Fruit fly (Drosophila melanogaster) Kc167 (cell line): Measurements from ENCODE around the gene comm.

Experiments used
- Myc ChIP-seq: fragments of >200 bp; optimal IDR thresholded peaks from 2 replicates; lab custom pipeline; 2017; ENCODE audit warnings: missing external identifiers
- Sin3A ChIP-seq: fragments of >200 bp; optimal IDR thresholded peaks from 2 replicates; lab custom pipeline; 2018; ENCODE audit warnings: missing external identifiers
- h ChIP-seq: fragments of >200 bp; optimal IDR thresholded peaks from 3 replicates; lab custom pipeline; 2018; ENCODE audit warnings: missing external identifiers
- insv ChIP-seq: fragments of >200 bp; optimal IDR thresholded peaks from 3 replicates; lab custom pipeline; 2018; ENCODE audit warnings: missing external identifiers
- psq ChIP-seq: fragments of >200 bp; optimal IDR thresholded peaks from 2 replicates; lab custom pipeline; 2017; ENCODE audit warnings: missing external identifiers
- ttk ChIP-seq: sonication (Bioruptor generic); optimal IDR thresholded peaks from 2 replicates; lab custom pipeline; 2017; ENCODE audit warnings: missing external identifiers

comm gene

dm6 chr3L:15757851-15758250 lies 29.6 kb upstream of the comm start:
- no peak for TF ChIP-seq Myc (lab: Kevin White, UChicago)
- TF ChIP-seq ttk (lab: Kevin White, UChicago), result no peak
- no peak for TF ChIP-seq psq
- TF ChIP-seq h (lab: Kevin White, UChicago), result no peak
- no peak for TF ChIP-seq insv (lab: Kevin White, UChicago)
- no peak for TF ChIP-seq Sin3A (lab: Kevin White, UChicago)

DNA sequence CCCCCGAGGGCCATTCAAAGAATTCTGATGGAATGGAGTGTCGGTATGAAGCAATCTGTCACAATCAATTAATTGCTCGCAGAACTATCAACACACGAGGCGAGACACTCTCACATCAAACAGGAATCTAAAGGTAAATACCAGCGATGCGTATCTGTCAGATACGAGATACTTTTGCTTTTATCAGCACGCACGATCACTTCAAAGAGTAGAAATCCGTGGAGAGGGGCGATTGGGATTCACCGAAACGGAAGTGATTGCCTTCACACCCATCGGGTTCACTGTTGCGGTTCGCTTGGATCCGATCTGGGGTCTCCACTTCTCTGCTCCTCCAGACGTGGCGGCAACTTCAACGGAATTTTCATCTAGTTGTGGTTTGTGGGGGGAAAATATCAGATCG lies 26.9 kb upstream of the comm start:
- no peak for TF ChIP-seq Sin3A (lab: Kevin White, UChicago)
- TF ChIP-seq h (lab: Kevin White, UChicago), result no peak
- TF ChIP-seq insv (lab: Kevin White, UChicago), result no peak
- TF ChIP-seq Myc (lab: Kevin White, UChicago), result no peak
- TF ChIP-seq ttk (lab: Kevin White, UChicago), result no peak
- TF ChIP-seq psq, result no peak

DNA sequence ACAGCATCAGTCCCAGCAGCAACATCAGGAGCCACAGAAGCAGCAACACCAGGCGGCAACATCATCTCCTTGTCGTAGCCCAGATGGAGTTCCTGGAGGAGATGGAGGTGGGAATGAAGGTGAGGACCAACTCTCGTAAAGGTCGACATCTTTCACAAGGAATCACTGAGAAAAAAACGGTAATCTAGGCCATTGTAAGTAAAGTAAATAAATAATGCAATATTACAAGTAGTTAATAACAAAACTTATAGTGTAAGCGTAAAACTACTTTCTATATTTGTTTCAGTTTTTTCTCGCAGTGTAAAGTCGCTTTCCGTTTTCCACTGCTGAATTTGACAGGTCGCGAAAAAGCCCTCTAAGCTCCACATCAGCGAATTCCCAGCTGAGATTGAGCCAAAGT lies 24.6 kb upstream of the comm start:
- TF ChIP-seq psq (no peak), insv (lab: Kevin White, UChicago) (no peak), Myc (lab: Kevin White, UChicago) (no peak), ttk (lab: Kevin White, UChicago) (no peak), h (lab: Kevin White, UChicago) (no peak), Sin3A (lab: Kevin White, UChicago) (no peak)

DNA sequence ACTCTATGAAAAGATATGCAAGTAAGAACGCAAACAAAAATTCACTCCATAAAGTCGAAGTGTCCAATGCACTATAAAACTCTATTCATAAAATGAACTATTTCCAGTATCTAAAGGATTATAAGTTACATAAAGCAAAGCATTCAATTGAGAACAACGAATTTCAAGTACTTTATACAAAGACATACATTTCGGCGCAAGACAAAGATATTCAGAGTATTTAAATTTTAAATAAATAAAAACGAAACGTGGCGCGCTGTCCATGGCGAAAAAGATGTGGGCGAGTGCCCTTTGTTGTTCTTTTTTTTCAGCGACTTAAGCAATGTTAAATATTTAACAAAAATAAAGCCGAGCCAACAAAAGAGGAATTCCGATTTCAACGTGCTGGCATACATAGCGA lies 21.0 kb upstream of the comm start:
- TF ChIP-seq Myc (lab: Kevin White, UChicago), result no peak
- no peak for TF ChIP-seq ttk (lab: Kevin White, UChicago)
- TF ChIP-seq Sin3A (lab: Kevin White, UChicago), result no peak
- TF ChIP-seq h (lab: Kevin White, UChicago), result no peak
- TF ChIP-seq psq, result no peak
- TF ChIP-seq insv (lab: Kevin White, UChicago), result no peak

DNA sequence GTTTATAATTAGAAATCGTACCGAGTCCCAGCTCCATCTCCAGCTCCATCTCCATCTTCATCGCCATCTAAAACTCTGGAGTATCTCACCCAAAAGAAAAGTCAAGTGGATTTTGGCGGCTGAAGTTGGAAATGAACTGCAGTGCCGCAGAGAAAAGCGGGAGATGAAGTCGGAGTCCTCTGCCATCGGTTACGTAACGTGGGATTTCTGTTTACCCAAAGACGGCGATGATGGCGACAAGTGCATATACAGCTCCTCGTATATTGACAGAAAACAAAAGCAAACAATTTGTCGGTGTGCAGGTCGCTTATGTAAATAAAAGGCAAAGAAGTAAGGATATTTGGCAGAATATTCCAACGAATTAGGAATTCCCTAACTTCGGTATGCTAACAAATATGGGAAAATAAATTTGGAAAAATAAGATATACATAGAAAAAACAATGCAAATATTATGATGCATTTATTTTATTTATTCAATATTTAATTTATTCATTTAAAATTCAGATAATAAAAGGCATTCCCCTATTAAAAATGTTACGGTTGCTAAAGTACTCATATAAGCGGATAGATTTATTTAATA lies 20.2 kb upstream of the comm start:
- TF ChIP-seq insv (lab: Kevin White, UChicago) (no peak), Sin3A (lab: Kevin White, UChicago) (no peak), ttk (lab: Kevin White, UChicago) (no peak), psq (no peak), Myc (lab: Kevin White, UChicago) (no peak), h (lab: Kevin White, UChicago) (no peak)

- TF ChIP-seq psq (no peak), ttk (lab: Kevin White, UChicago) (no peak), Sin3A (lab: Kevin White, UChicago) (no peak), insv (lab: Kevin White, UChicago) (no peak), h (lab: Kevin White, UChicago) (no peak), Myc (lab: Kevin White, UChicago) (no peak)
Measured at dm6 chr3L:15746250-15746649, 18.0 kb upstream of the comm start.

DNA sequence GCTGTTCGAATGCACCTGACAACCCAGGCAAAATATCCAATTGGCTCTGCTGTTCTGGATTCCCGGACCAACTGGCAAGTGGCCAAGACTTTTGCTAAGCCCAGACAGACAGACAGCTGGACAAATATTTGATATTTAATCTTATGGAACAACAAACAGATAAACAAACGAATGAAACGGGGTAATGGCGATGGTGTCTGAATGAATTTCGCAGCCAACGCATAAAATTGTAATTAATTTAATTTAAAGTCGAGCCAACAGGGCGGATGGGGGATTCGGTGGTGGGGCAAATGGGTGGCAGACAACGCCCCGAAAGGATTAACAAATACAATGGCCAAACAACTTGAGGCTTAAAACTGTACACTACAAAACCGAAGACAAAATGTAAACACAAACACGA lies 13.6 kb upstream of the comm start:
- no peak for TF ChIP-seq psq
- no peak for TF ChIP-seq h (lab: Kevin White, UChicago)
- TF ChIP-seq Sin3A (lab: Kevin White, UChicago), result no peak

dm6 chr3L:15740708-15741280 lies 12.6 kb upstream of the comm start:
- TF ChIP-seq psq (no peak), h (lab: Kevin White, UChicago) (no peak), Sin3A (lab: Kevin White, UChicago) (no peak), Myc (lab: Kevin White, UChicago) (no peak)

dm6 chr3L:15731832-15732506 lies 3.7 kb upstream of the comm start:
- TF ChIP-seq ttk (lab: Kevin White, UChicago) (no peak), psq (no peak), Sin3A (lab: Kevin White, UChicago) (no peak), insv (lab: Kevin White, UChicago) (no peak), h (lab: Kevin White, UChicago) (no peak)

DNA sequence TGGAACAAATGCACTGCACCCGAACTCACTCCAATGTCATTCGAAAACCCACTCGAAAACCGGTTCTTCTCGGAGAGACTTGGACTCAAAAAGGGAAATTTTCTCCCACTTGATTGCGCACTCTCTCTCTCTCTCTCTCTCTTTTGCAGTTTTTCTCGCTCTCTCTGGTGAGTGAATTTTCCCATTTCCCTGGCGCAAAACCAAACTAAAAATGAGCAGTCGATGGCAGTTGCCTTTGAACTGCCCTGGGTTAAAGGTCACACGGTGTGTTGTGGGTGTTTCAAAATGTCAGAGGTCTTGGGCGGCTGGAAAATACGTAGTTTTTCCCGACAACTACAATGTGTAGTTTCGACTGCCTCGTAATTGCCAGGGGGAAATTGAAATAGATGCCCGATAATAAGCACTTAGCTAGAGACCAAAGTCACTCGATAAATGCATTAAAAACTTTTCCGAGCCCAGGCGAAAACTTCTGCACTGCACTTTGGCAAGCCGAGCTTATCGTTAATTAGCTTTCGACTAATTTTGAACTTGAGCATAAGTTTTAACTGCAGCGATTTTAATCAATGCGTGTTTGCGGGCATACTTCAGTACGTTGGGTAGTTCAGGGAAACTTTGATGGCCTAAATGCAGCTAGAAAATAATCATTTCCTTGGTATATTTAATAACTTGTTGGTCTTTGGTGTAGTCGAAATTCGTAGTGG lies 1.2 kb upstream of the comm start:
- no peak for TF ChIP-seq insv (lab: Kevin White, UChicago)
- no peak for TF ChIP-seq Myc (lab: Kevin White, UChicago)
- no peak for TF ChIP-seq h (lab: Kevin White, UChicago)
- TF ChIP-seq psq, result no peak
- no peak for TF ChIP-seq ttk (lab: Kevin White, UChicago)
- no peak for TF ChIP-seq Sin3A (lab: Kevin White, UChicago)

DNA sequence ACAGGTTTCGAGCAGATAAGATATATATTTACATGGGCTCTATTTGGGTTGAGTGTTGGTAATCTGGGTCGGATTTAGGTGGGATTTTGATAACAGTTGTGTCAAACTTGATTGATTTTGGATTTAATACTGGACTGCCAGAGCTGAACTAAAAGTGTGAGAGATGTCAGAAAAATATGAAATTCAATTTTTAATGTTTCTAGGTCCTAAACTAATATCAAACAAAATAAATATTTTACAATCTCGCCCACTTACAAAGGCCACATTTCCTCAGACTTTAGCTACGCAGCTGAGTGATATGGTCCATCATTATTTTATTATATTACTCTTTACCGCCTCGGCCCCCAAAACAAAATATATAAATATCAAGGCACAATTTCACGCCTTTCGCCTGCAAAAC lies 1.4 kb downstream of the comm start:
- TF ChIP-seq ttk (lab: Kevin White, UChicago) (no peak), Myc (lab: Kevin White, UChicago) (no peak), h (lab: Kevin White, UChicago) (no peak), Sin3A (lab: Kevin White, UChicago) (no peak), insv (lab: Kevin White, UChicago) (no peak), psq (no peak)
